Worm (Caenorhabditis elegans) whole organism, young adult: ENCODE data around the gene srd-21.
A peak's percentile ranks its signal among the peaks of the same experiment; 100 is the strongest.

Source experiments
- B0035.1 ChIP-seq: sonication (generic microtip); optimal IDR thresholded peaks from 2 replicates; lab custom pipeline; 2016; ENCODE audit warnings: missing genetic modification characterization, mild to moderate bottlenecking, missing compliant biosample characterization, missing genotype, missing genetic modification reagents
- B0336.3 ChIP-seq: fragments of 200-800 bp; sonication (Bioruptor generic); IDR thresholded peaks from 2 replicates; pipeline ENCODE4 v1.3.6; 2022; ENCODE audit warnings: missing genetic modification characterization, missing compliant biosample characterization
- D2030.7 ChIP-seq: fragments of 200-800 bp; sonication (Bioruptor generic); IDR thresholded peaks from 2 replicates; pipeline ENCODE4 v1.3.6; 2022; ENCODE audit warnings: missing genetic modification reagents, missing genetic modification characterization, missing compliant biosample characterization
- F10E7.11 ChIP-seq: sonication (generic microtip); optimal IDR thresholded peaks from 2 replicates; lab custom pipeline; 2017; ENCODE audit warnings: mild to moderate bottlenecking, missing genetic modification characterization, moderate library complexity, missing compliant biosample characterization
- F23B12.7 ChIP-seq: sonication (generic microtip); optimal IDR thresholded peaks from 2 replicates; lab custom pipeline; 2017; ENCODE audit warnings: missing genetic modification characterization, mild to moderate bottlenecking, missing compliant biosample characterization, antibody characterized with exemption, moderate library complexity; ENCODE audit not compliant: insufficient read depth
- F37B4.10 ChIP-seq: fragments of 200-800 bp; sonication (Bioruptor generic); IDR thresholded peaks from 2 replicates; pipeline ENCODE4 v1.3.6; 2022; ENCODE audit warnings: missing genetic modification characterization, missing compliant biosample characterization
- F52B5.7 ChIP-seq: sonication (generic microtip); optimal IDR thresholded peaks from 2 replicates; lab custom pipeline; 2016; ENCODE audit warnings: mild to moderate bottlenecking, missing genetic modification characterization, missing compliant biosample characterization
- F55B11.4 ChIP-seq: sonication (generic microtip); optimal IDR thresholded peaks from 2 replicates; lab custom pipeline; 2016; ENCODE audit warnings: missing compliant biosample characterization, missing genetic modification characterization, borderline replicate concordance; ENCODE audit not compliant: insufficient read depth
- T26A5.8 ChIP-seq: sonication (generic microtip); optimal IDR thresholded peaks from 2 replicates; lab custom pipeline; 2016; ENCODE audit warnings: missing genetic modification characterization, missing compliant biosample characterization
- Y56A3A.18 ChIP-seq: fragments of 200-800 bp; sonication (Bioruptor generic); IDR thresholded peaks from 2 replicates; pipeline ENCODE4 v1.3.6; 2022; ENCODE audit warnings: missing genetic modification reagents, missing genetic modification characterization, missing compliant biosample characterization
- Y67H2A.10 ChIP-seq: fragments of 200-800 bp; sonication (Bioruptor generic); conservative IDR thresholded peaks from 2 replicates; pipeline ENCODE4 v1.3.6; 2022; ENCODE audit warnings: missing genetic modification reagents, missing genetic modification characterization, missing compliant biosample characterization
- ZK185.1 ChIP-seq: sonication (generic microtip); optimal IDR thresholded peaks from 2 replicates; lab custom pipeline; 2016; ENCODE audit warnings: mild to moderate bottlenecking, missing genetic modification characterization, missing compliant biosample characterization; ENCODE audit not compliant: poor library complexity, severe bottlenecking
- ama-1 ChIP-seq, 3 experiments: fragments of 150-350 bp in 1 of 3; sonication (generic microtip) in 2 of 3; optimal IDR thresholded peaks; 2 replicates each; lab custom pipeline; 2014 to 2018; ENCODE audit warnings: missing biosample characterization in 2 of 3, missing genetic modification characterization in 2 of 3, missing genetic modification reagents in 2 of 3
- aptf-3 ChIP-seq: fragments of 200-800 bp; sonication (Bioruptor generic); IDR thresholded peaks from 2 replicates; pipeline ENCODE4 v1.3.6; 2022; ENCODE audit warnings: missing genetic modification characterization, missing compliant biosample characterization
- attf-5 ChIP-seq: fragments of 200-800 bp; sonication (Bioruptor generic); optimal IDR thresholded peaks from 2 replicates; lab custom pipeline; 2018; ENCODE audit warnings: mild to moderate bottlenecking, missing genetic modification characterization, missing compliant biosample characterization
- bed-2 ChIP-seq: fragments of 200-800 bp; sonication (Bioruptor generic); IDR thresholded peaks from 2 replicates; pipeline ENCODE4 v1.3.6; 2022; ENCODE audit warnings: missing genetic modification reagents, missing genetic modification characterization, missing compliant biosample characterization
- ccch-3 ChIP-seq: fragments of 200-800 bp; sonication (Bioruptor generic); optimal IDR thresholded peaks from 2 replicates; lab custom pipeline; 2018; ENCODE audit warnings: mild to moderate bottlenecking, missing genetic modification characterization, missing compliant biosample characterization
- ceh-100 ChIP-seq: fragments of 200-800 bp; sonication (Bioruptor generic); IDR thresholded peaks from 2 replicates; pipeline ENCODE4 v1.3.6; 2022; ENCODE audit warnings: missing genetic modification reagents, missing genetic modification characterization, missing compliant biosample characterization
- ceh-40 ChIP-seq: fragments of 200-800 bp; sonication (Bioruptor generic); IDR thresholded peaks from 2 replicates; pipeline ENCODE4 v1.3.6; 2022; ENCODE audit warnings: missing genetic modification characterization, missing compliant biosample characterization
- ceh-79 ChIP-seq: sonication (generic microtip); optimal IDR thresholded peaks from 2 replicates; lab custom pipeline; 2017; ENCODE audit warnings: mild to moderate bottlenecking, missing genetic modification characterization, missing compliant biosample characterization
- dox-1 ChIP-seq: fragments of 200-800 bp; sonication (Bioruptor generic); IDR thresholded peaks from 2 replicates; pipeline ENCODE4 v1.3.6; 2022; ENCODE audit warnings: missing genetic modification reagents, missing genetic modification characterization, missing compliant biosample characterization
- efl-1 ChIP-seq: fragments of 150-350 bp; optimal IDR thresholded peaks from 2 replicates; lab custom pipeline; 2014; ENCODE audit warnings: missing biosample characterization, missing genetic modification reagents, missing genetic modification characterization
- him-1 ChIP-seq: sonication (generic microtip); optimal IDR thresholded peaks from 2 replicates; lab custom pipeline; 2016; ENCODE audit warnings: missing genotype, missing genetic modification reagents, missing genetic modification characterization, missing compliant biosample characterization
- hlh-12 ChIP-seq: sonication (generic microtip); optimal IDR thresholded peaks from 2 replicates; lab custom pipeline; 2016; ENCODE audit warnings: missing genetic modification characterization, missing compliant biosample characterization
- hlh-26 ChIP-seq: fragments of 200-800 bp; sonication (Bioruptor generic); conservative IDR thresholded peaks from 2 replicates; pipeline ENCODE4 v1.3.6; 2022; ENCODE audit warnings: missing genetic modification reagents, missing genetic modification characterization, missing compliant biosample characterization
- hmg-1.2 ChIP-seq: fragments of 200-800 bp; sonication (Bioruptor generic); IDR thresholded peaks from 2 replicates; pipeline ENCODE4 v1.3.6; 2022; ENCODE audit warnings: missing genetic modification reagents, missing genetic modification characterization, missing compliant biosample characterization
- hmg-20 ChIP-seq: fragments of 200-800 bp; sonication (Bioruptor generic); IDR thresholded peaks from 2 replicates; pipeline ENCODE4 v1.3.6; 2022; ENCODE audit warnings: missing genetic modification reagents, missing genetic modification characterization, missing compliant biosample characterization
- hsf-1 ChIP-seq: fragments of 200-800 bp; sonication (Bioruptor generic); IDR thresholded peaks from 2 replicates; pipeline ENCODE4 v1.3.6; 2022; ENCODE audit warnings: missing genetic modification reagents, missing genetic modification characterization, missing compliant biosample characterization
- let-526 ChIP-seq: fragments of 200-800 bp; sonication (Bioruptor generic); IDR thresholded peaks from 2 replicates; pipeline ENCODE4 v1.3.6; 2022; ENCODE audit warnings: missing genetic modification reagents, missing genetic modification characterization, missing compliant biosample characterization
- let-607 ChIP-seq, 2 experiments: fragments of 200-800 bp in 1 of 2; sonication (Bioruptor generic) in 1 of 2; sonication (generic microtip) in 1 of 2; optimal IDR thresholded peaks; 2 replicates each; lab custom pipeline; 2016 to 2018; ENCODE audit warnings: mild to moderate bottlenecking in 2 of 2, missing compliant biosample characterization in 2 of 2, missing genetic modification characterization in 2 of 2, moderate library complexity in 2 of 2, missing genotype in 1 of 2
- lin-26 ChIP-seq: fragments of 200-800 bp; sonication (Bioruptor generic); IDR thresholded peaks from 2 replicates; pipeline ENCODE4 v1.3.6; 2022; ENCODE audit warnings: missing genetic modification reagents, missing genetic modification characterization, missing compliant biosample characterization
- lin-35 ChIP-seq, 3 experiments: fragments of 150-350 bp in 2 of 3; sonication (generic microtip) in 1 of 3; optimal IDR thresholded peaks; 2 replicates each; lab custom pipeline; 2014 to 2018; ENCODE audit warnings: missing biosample characterization in 3 of 3, missing genetic modification characterization in 3 of 3, missing genetic modification reagents in 3 of 3
- lir-1 ChIP-seq: fragments of 200-800 bp; sonication (Bioruptor generic); conservative IDR thresholded peaks from 2 replicates; pipeline ENCODE4 v1.3.6; 2022; ENCODE audit warnings: missing genetic modification reagents, missing genetic modification characterization, missing compliant biosample characterization
- mcd-1 ChIP-seq: fragments of 200-800 bp; sonication (Bioruptor generic); IDR thresholded peaks from 2 replicates; pipeline ENCODE4 v1.3.6; 2022; ENCODE audit warnings: missing genetic modification reagents, missing genetic modification characterization, missing compliant biosample characterization
- mes-4 ChIP-seq: sonication (generic microtip); optimal IDR thresholded peaks from 2 replicates; lab custom pipeline; 2016; ENCODE audit warnings: missing genotype, missing genetic modification characterization, missing compliant biosample characterization
- nfya-1 ChIP-seq: sonication (generic microtip); optimal IDR thresholded peaks from 2 replicates; lab custom pipeline; 2017; ENCODE audit warnings: antibody characterized with exemption, missing compliant biosample characterization, missing genetic modification characterization, borderline replicate concordance; ENCODE audit not compliant: insufficient read depth
- nhr-120 ChIP-seq: fragments of 200-800 bp; sonication (Bioruptor generic); IDR thresholded peaks from 2 replicates; pipeline ENCODE4 v1.3.6; 2022; ENCODE audit warnings: missing genetic modification characterization, missing compliant biosample characterization
- nhr-90 ChIP-seq: sonication (generic microtip); optimal IDR thresholded peaks from 2 replicates; lab custom pipeline; 2016; ENCODE audit warnings: missing genotype, mild to moderate bottlenecking, missing genetic modification characterization, missing compliant biosample characterization
- pbrm-1 ChIP-seq: fragments of 200-800 bp; sonication (Bioruptor generic); IDR thresholded peaks from 2 replicates; pipeline ENCODE4 v1.3.6; 2022; ENCODE audit warnings: missing genetic modification reagents, missing genetic modification characterization, missing compliant biosample characterization
- pha-4 ChIP-seq: fragments of 150-350 bp; sonication (generic microtip); optimal IDR thresholded peaks from 2 replicates; lab custom pipeline; 2014; ENCODE audit warnings: missing biosample characterization, missing genetic modification reagents, missing genetic modification characterization
- rpc-1 ChIP-seq, 2 experiments: fragments of 150-350 bp in 1 of 2; sonication (generic microtip) in 1 of 2; optimal IDR thresholded peaks; 2 replicates each; lab custom pipeline; 2014 to 2018; ENCODE audit warnings: missing biosample characterization in 1 of 2, missing genetic modification characterization in 1 of 2, missing genetic modification reagents in 1 of 2, missing genotype in 1 of 2
- snpc-4 ChIP-seq, 5 experiments: fragments of 150-350 bp in 1 of 5; sonication (generic microtip) in 4 of 5; optimal IDR thresholded peaks; 2 replicates each; lab custom pipeline; 2014 to 2018; ENCODE audit warnings: missing genetic modification characterization in 5 of 5, missing biosample characterization in 3 of 5, antibody characterized with exemption in 2 of 5, mild to moderate bottlenecking in 2 of 5, missing compliant biosample characterization in 2 of 5, missing genotype in 2 of 5, moderate library complexity in 2 of 5, missing genetic modification reagents in 1 of 5
- ztf-22 ChIP-seq: fragments of 200-800 bp; sonication (Bioruptor generic); optimal IDR thresholded peaks from 2 replicates; lab custom pipeline; 2018; ENCODE audit warnings: mild to moderate bottlenecking, missing genetic modification characterization, moderate library complexity, missing compliant biosample characterization
- ztf-25 ChIP-seq: fragments of 200-800 bp; sonication (Bioruptor generic); IDR thresholded peaks from 2 replicates; pipeline ENCODE4 v1.3.6; 2022; ENCODE audit warnings: missing genetic modification reagents, missing genetic modification characterization, missing compliant biosample characterization
- ztf-26 ChIP-seq: sonication (generic microtip); optimal IDR thresholded peaks from 2 replicates; lab custom pipeline; 2017; ENCODE audit warnings: missing genetic modification characterization, missing compliant biosample characterization
- ztf-28 ChIP-seq: fragments of 200-800 bp; sonication (Bioruptor generic); IDR thresholded peaks from 2 replicates; pipeline ENCODE4 v1.3.6; 2022; ENCODE audit warnings: missing genetic modification reagents, missing genetic modification characterization, missing compliant biosample characterization
- ztf-6 ChIP-seq: fragments of 200-800 bp; sonication (Bioruptor generic); IDR thresholded peaks from 2 replicates; pipeline ENCODE4 v1.3.6; 2022; ENCODE audit warnings: missing genetic modification reagents, missing genetic modification characterization, missing compliant biosample characterization

The srd-21 gene

DNA sequence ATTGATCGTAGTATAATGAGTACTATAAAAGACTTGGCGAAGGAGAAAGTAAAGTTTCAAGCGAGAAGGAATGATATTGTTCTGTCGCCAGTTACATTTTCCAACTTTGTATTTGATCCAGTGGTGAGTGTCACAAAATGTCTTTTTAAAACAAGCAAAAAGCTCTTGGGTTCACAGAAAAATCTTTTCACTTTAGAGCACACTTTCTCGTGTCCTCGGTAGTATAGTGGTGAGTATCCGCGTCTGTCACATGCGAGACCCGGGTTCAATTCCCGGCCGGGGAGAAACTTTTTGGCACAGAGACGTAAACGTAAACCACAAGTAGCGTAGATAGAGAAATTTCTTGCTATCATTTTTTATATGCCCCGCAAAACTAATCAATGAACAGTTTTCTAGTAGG lies 10.7 kb downstream of the srd-21 start (continued):
- TF ChIP-seq let-607 (tag; optimal IDR thresholded peaks at IDR 0.05; lab: Kevin White, UChicago) (no peak), lin-26 (GFP tag; lab: Robert Waterston, UW) (peak; percentile 74), lin-35 (GFP tag; optimal IDR thresholded peaks at IDR 0.05; lab: Kevin White, UChicago) (no peak), ztf-26 (tag; lab: Kevin White, UChicago) (no peak), F10E7.11 (no peak), ceh-100 (GFP tag; lab: Robert Waterston, UW) (no peak), F55B11.4 (tag; lab: Kevin White, UChicago) (no peak), F23B12.7 (tag; lab: Kevin White, UChicago) (no peak), dox-1 (peak; percentile 72), T26A5.8 (tag; lab: Kevin White, UChicago) (no peak), F37B4.10 (GFP tag; lab: Robert Waterston, UW) (no peak), ama-1 (optimal IDR thresholded peaks at IDR 0.05; lab: Kevin White, UChicago) (no peak), ama-1 (GFP tag; optimal IDR thresholded peaks at IDR 0.05; lab: Kevin White, UChicago) (no peak), nhr-90 (peak; percentile 64), nhr-120 (GFP tag; lab: Robert Waterston, UW) (no peak), attf-5 (GFP tag; lab: Kevin White, UChicago) (no peak), ztf-28 (GFP tag; lab: Robert Waterston, UW) (no peak), ztf-6 (GFP tag; lab: Robert Waterston, UW) (no peak), lir-1 (GFP tag; lab: Robert Waterston, UW) (no peak), mcd-1 (0 out of 2 replicates have a peak, but pooled peaks have one; percentile 15), efl-1 (no peak), B0035.1 (tag; lab: Kevin White, UChicago) (no peak), mes-4 (tag; lab: Kevin White, UChicago) (no peak), hsf-1 (GFP tag; lab: Robert Waterston, UW) (0 out of 2 replicates have a peak, but pooled peaks have one; percentile 42), him-1 (tag; lab: Kevin White, UChicago) (peak; percentile 71), pha-4 (tag; lab: Kevin White, UChicago) (no peak), pbrm-1 (0 out of 2 replicates have a peak, but pooled peaks have one; percentile 53), hmg-1.2 (GFP tag; lab: Robert Waterston, UW) (peak; percentile 59), bed-2 (no peak), ceh-79 (no peak), ceh-40 (GFP tag; lab: Robert Waterston, UW) (no peak), Y67H2A.10 (no peak), ccch-3 (GFP tag; lab: Kevin White, UChicago) (no peak), ZK185.1 (tag; lab: Kevin White, UChicago) (peak; percentile 57), Y56A3A.18 (0 out of 2 replicates have a peak, but pooled peaks have one; percentile 53), let-526 (GFP tag; lab: Robert Waterston, UW) (no peak), hlh-12 (tag; lab: Kevin White, UChicago) (no peak), aptf-3 (no peak), hlh-26 (no peak), snpc-4 (GFP tag; optimal IDR thresholded peaks at IDR 0.05; lab: Kevin White, UChicago) (peak; percentile 63), snpc-4 (tag; optimal IDR thresholded peaks at IDR 0.05; lab: Kevin White, UChicago) (peak in 2 of 4 experiments; percentile 18 to 83), D2030.7 (GFP tag; lab: Robert Waterston, UW) (peak; percentile 37; the same call in 1 of the 2 replicates), hmg-20 (no peak), ztf-22 (no peak), nfya-1 (tag; lab: Kevin White, UChicago) (no peak), rpc-1 (optimal IDR thresholded peaks at IDR 0.05; lab: Kevin White, UChicago) (peak; percentile 70), rpc-1 (tag; optimal IDR thresholded peaks at IDR 0.05; lab: Kevin White, UChicago) (peak; percentile 85), ztf-25 (GFP tag; lab: Robert Waterston, UW) (no peak), F52B5.7 (tag; lab: Kevin White, UChicago) (no peak), B0336.3 (GFP tag; lab: Robert Waterston, UW) (no peak)
